Fruit fly (Drosophila melanogaster): Measurements from ENCODE around the gene Chsy.

Gene Chsy

dm6 chrX:15593477-15594229 lies at the start of gene Chsy:
TSS of gene Chsy (minus strand) at chrX:15593534.
- TF ChIP-seq YL-1 (GFP tag; optimal IDR thresholded peaks at IDR 0.05): no peak
- no peak for TF ChIP-seq ham (GFP tag; IDR thresholded peaks at IDR 0.05)
- no peak for TF ChIP-seq CG4854 (GFP tag; optimal IDR thresholded peaks at IDR 0.05)
- no peak for TF ChIP-seq CG7786 (GFP tag; optimal IDR thresholded peaks at IDR 0.05)
- TF ChIP-seq CG12769 (tag; optimal IDR thresholded peaks at IDR 0.05): no peak
- TF ChIP-seq stc (GFP tag; IDR thresholded peaks at IDR 0.05): 0 out of 2 replicates have a peak, but pooled peaks have one; percentile 20
- no peak for TF ChIP-seq Chrac-16 (GFP tag; optimal IDR thresholded peaks at IDR 0.05)
- TF ChIP-seq CG15601 (tag; optimal IDR thresholded peaks at IDR 0.05): no peak
- TF ChIP-seq CG33557 (GFP tag; optimal IDR thresholded peaks at IDR 0.05): no peak
- no peak for TF ChIP-seq CG16813 (GFP tag; IDR thresholded peaks at IDR 0.05; ENCODE audit: partially characterized antibody)
- no peak for TF ChIP-seq CG5245 (GFP tag; optimal IDR thresholded peaks at IDR 0.05)
- TF ChIP-seq abd-A (tag; optimal IDR thresholded peaks at IDR 0.05): no peak
- TF ChIP-seq Abd-B (GFP tag; optimal IDR thresholded peaks at IDR 0.05): no peak
- no peak for TF ChIP-seq sc (optimal IDR thresholded peaks at IDR 0.05)
- TF ChIP-seq sc (GFP tag; optimal IDR thresholded peaks at IDR 0.05): no peak
- peak; percentile 64 for TF ChIP-seq slbo (GFP tag; IDR thresholded peaks at IDR 0.05)
- no peak for TF ChIP-seq CG10462 (GFP tag; optimal IDR thresholded peaks at IDR 0.05)
- no peak for TF ChIP-seq ERR (GFP tag; optimal IDR thresholded peaks at IDR 0.05)
- TF ChIP-seq gce (GFP tag; IDR thresholded peaks at IDR 0.05): no peak
- no peak for TF ChIP-seq schlank (tag; optimal IDR thresholded peaks at IDR 0.05)
- TF ChIP-seq CG9932 (GFP tag; IDR thresholded peaks at IDR 0.05): no peak
- no peak for TF ChIP-seq cwo (GFP tag; optimal IDR thresholded peaks at IDR 0.05)
- TF ChIP-seq CG2199 (GFP tag; IDR thresholded peaks at IDR 0.05): peak; percentile 69
- no peak for TF ChIP-seq sna (GFP tag; IDR thresholded peaks at IDR 0.05; ENCODE audit: partially characterized antibody)
- no peak for TF ChIP-seq ssp (GFP tag; IDR thresholded peaks at IDR 0.05)
- TF ChIP-seq Poxn (GFP tag; IDR thresholded peaks at IDR 0.05): no peak
- 0 out of 3 replicates have a peak, but pooled peaks have one; percentile 11 for TF ChIP-seq Dbx (GFP tag; IDR thresholded peaks at IDR 0.05)
- no peak for TF ChIP-seq CG7839 (tag; optimal IDR thresholded peaks at IDR 0.05)
- peak; percentile 3 for TF ChIP-seq Nf-YB (GFP tag; optimal IDR thresholded peaks at IDR 0.05)
- TF ChIP-seq CG15269 (tag; optimal IDR thresholded peaks at IDR 0.05): peak; percentile 18
- no peak for TF ChIP-seq Side (GFP tag; optimal IDR thresholded peaks at IDR 0.05)
- no peak for TF ChIP-seq Scr (GFP tag; IDR thresholded peaks at IDR 0.05; ENCODE audit: partially characterized antibody)
- TF ChIP-seq CG5953 (GFP tag; IDR thresholded peaks at IDR 0.05): no peak
- TF ChIP-seq CG8359 (GFP tag; optimal IDR thresholded peaks at IDR 0.05; ENCODE audit: borderline replicate concordance): no peak
- no peak for TF ChIP-seq toy (GFP tag; IDR thresholded peaks at IDR 0.05)
- no peak for TF ChIP-seq CG7928 (GFP tag; optimal IDR thresholded peaks at IDR 0.05)
- TF ChIP-seq vfl (GFP tag; optimal IDR thresholded peaks at IDR 0.05): no peak
- TF ChIP-seq gcm (GFP tag; optimal IDR thresholded peaks at IDR 0.05): no peak
- no peak for TF ChIP-seq Ravus (GFP tag; IDR thresholded peaks at IDR 0.05)
- no peak for TF ChIP-seq sima (GFP tag; optimal IDR thresholded peaks at IDR 0.05)
- TF ChIP-seq cg (GFP tag; optimal IDR thresholded peaks at IDR 0.05): no peak
- TF ChIP-seq tin (GFP tag; optimal IDR thresholded peaks at IDR 0.05): no peak
- peak; percentile 16; the same call in 1 of the 2 replicates for TF ChIP-seq CG1024 (GFP tag; IDR thresholded peaks at IDR 0.05)
- TF ChIP-seq sr (GFP tag; IDR thresholded peaks at IDR 0.05): no peak
- TF ChIP-seq bcd (GFP tag; optimal IDR thresholded peaks at IDR 0.05): no peak
- TF ChIP-seq CG3995 (GFP tag; optimal IDR thresholded peaks at IDR 0.05): peak; percentile 95
- no peak for TF ChIP-seq HLH3B (GFP tag; IDR thresholded peaks at IDR 0.05)
- TF ChIP-seq CG8924 (tag; optimal IDR thresholded peaks at IDR 0.05): peak; percentile 14
- TF ChIP-seq CG10267 (tag; optimal IDR thresholded peaks at IDR 0.05): peak; percentile 25
- 0 out of 3 replicates have a peak, but pooled peaks have one; percentile 5 for TF ChIP-seq Opbp (GFP tag; IDR thresholded peaks at IDR 0.05; ENCODE audit: partially characterized antibody)

Measured in whole organism, embryonic.